Worm (Caenorhabditis elegans) whole organism, L1 larva: ENCODE results near the gene K02D10.8.

Source experiments
- ceh-82 ChIP-seq, 3 experiments: fragments of 150-350 bp in 1 of 3; sonication (generic microtip) in 2 of 3; optimal IDR thresholded peaks; 2 replicates each; lab custom pipeline; 2014 to 2017; ENCODE audit warnings: missing biosample characterization in 3 of 3, missing genetic modification characterization in 3 of 3
- egl-27 ChIP-seq, 2 experiments: fragments of 150-350 bp in 1 of 2; sonication (generic microtip); optimal IDR thresholded peaks; 3 replicates each; lab custom pipeline; 2017 to 2018; ENCODE audit warnings: missing biosample characterization in 2 of 2, missing genetic modification characterization in 2 of 2, missing genetic modification reagents in 2 of 2
- elt-2 ChIP-seq: sonication (generic microtip); optimal IDR thresholded peaks from 2 replicates; lab custom pipeline; 2016; ENCODE audit warnings: missing genetic modification characterization, mild to moderate bottlenecking, inconsistent platforms, missing compliant biosample characterization, missing genetic modification reagents
- ets-5 ChIP-seq: fragments of 200-800 bp; sonication (Bioruptor generic); IDR thresholded peaks from 2 replicates; pipeline ENCODE4 v1.3.6; 2022; ENCODE audit warnings: missing genetic modification characterization, missing compliant biosample characterization
- fos-1 ChIP-seq: fragments of 150-350 bp; optimal IDR thresholded peaks from 2 replicates; lab custom pipeline; 2014; ENCODE audit warnings: missing biosample characterization, missing genetic modification characterization
- lin-13 ChIP-seq: fragments of 150-350 bp; optimal IDR thresholded peaks from 2 replicates; lab custom pipeline; 2014; ENCODE audit warnings: missing biosample characterization, missing genetic modification reagents, missing genetic modification characterization
- lsy-2 ChIP-seq, 2 experiments: fragments of 150-350 bp; optimal IDR thresholded peaks; 2 replicates each; lab custom pipeline; 2014; ENCODE audit warnings: missing biosample characterization in 2 of 2, missing genetic modification characterization in 2 of 2
- mdl-1 ChIP-seq, 2 experiments: fragments of 150-350 bp; optimal IDR thresholded peaks; 2 replicates each; lab custom pipeline; 2014 to 2017; ENCODE audit warnings: missing biosample characterization in 2 of 2, missing genetic modification characterization in 2 of 2, inconsistent platforms in 1 of 2
- nhr-237 ChIP-seq: fragments of 150-350 bp; optimal IDR thresholded peaks from 2 replicates; lab custom pipeline; 2014; ENCODE audit warnings: missing biosample characterization, missing genetic modification characterization
- nhr-28 ChIP-seq: fragments of 150-350 bp; optimal IDR thresholded peaks from 2 replicates; lab custom pipeline; 2014; ENCODE audit warnings: missing biosample characterization, missing genetic modification characterization
- rnt-1 ChIP-seq: sonication (generic microtip); optimal IDR thresholded peaks from 2 replicates; lab custom pipeline; 2016; ENCODE audit warnings: mild to moderate bottlenecking, missing genetic modification characterization, moderate library complexity, missing compliant biosample characterization
- skn-1 ChIP-seq: fragments of 150-350 bp; optimal IDR thresholded peaks from 2 replicates; lab custom pipeline; 2014; ENCODE audit warnings: missing biosample characterization, missing genetic modification characterization
- unc-62 ChIP-seq: fragments of 150-350 bp; optimal IDR thresholded peaks from 2 replicates; lab custom pipeline; 2014; ENCODE audit warnings: missing biosample characterization, missing genetic modification reagents, missing genetic modification characterization

DNA sequence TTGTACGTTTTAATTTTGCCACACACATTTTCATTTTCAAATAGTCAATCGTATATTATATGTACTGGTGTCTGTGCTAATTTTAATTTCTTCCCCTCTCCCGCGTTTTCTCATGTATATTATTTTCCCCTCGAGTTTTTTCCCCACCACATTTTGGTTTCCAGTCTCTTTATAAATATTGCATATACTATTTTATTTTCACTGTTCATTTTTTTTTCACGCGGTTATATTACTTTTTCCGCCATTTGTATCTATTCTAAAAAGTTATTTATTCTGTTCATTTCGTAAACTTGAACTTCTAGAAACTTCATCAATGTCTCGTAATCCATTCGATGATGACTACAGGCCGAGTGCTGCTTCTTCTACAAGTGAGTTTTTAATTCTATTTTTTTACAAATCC is 10.2 kb upstream of the K02D10.8 start, which contains the start of gene snap-29:
- TF ChIP-seq ceh-82 (tag; optimal IDR thresholded peaks at IDR 0.05; lab: Kevin White, UChicago) (no peak), nhr-237 (tag; lab: Kevin White, UChicago) (no peak), unc-62 (GFP tag; lab: Kevin White, UChicago) (no peak), egl-27 (tag; optimal IDR thresholded peaks at IDR 0.05; lab: Kevin White, UChicago) (no peak), skn-1 (tag; lab: Kevin White, UChicago) (no peak), mdl-1 (tag; optimal IDR thresholded peaks at IDR 0.05; lab: Kevin White, UChicago) (no peak), nhr-28 (tag; lab: Kevin White, UChicago) (no peak), rnt-1 (tag; lab: Kevin White, UChicago) (no peak), elt-2 (tag; lab: Kevin White, UChicago) (no peak), lin-13 (GFP tag; lab: Kevin White, UChicago) (no peak), ets-5 (GFP tag; lab: Robert Waterston, UW) (no peak), fos-1 (tag; lab: Kevin White, UChicago) (no peak), lsy-2 (tag; optimal IDR thresholded peaks at IDR 0.05; lab: Kevin White, UChicago) (no peak)
